Fruit fly (Drosophila melanogaster): ENCODE results near the gene Corp.

dm6 chrX:8233915-8234565 is 37.2 kb downstream of the Corp start:
- TF ChIP-seq h (optimal IDR thresholded peaks at IDR 0.05) (no peak), psq (optimal IDR thresholded peaks at IDR 0.05) (no peak), insv (optimal IDR thresholded peaks at IDR 0.05) (no peak), ttk (optimal IDR thresholded peaks at IDR 0.05) (no peak)
